Fruit fly (Drosophila melanogaster): ENCODE data around the gene CG46457.

dm6 chr3R:13525986-13526385, 3.2 kb downstream of the CG46457 start:
- TF ChIP-seq pros (GFP tag; optimal IDR thresholded peaks at IDR 0.05) (no peak), CG17361 (GFP tag; IDR thresholded peaks at IDR 0.05) (no peak), zf30C (GFP tag; optimal IDR thresholded peaks at IDR 0.05) (no peak), Vsx1 (GFP tag; optimal IDR thresholded peaks at IDR 0.05) (no peak), slou (GFP tag; optimal IDR thresholded peaks at IDR 0.05) (no peak), CG8765 (GFP tag; IDR thresholded peaks at IDR 0.05) (no peak)

All from whole organism, embryonic.